Worm (Caenorhabditis elegans): ENCODE data around the gene ZK994.6.

ce11 chrV:8470906-8471305 is 36.3 kb downstream of the ZK994.6 start, which contains the start of gene gplb-1:
- TF ChIP-seq nhr-237 (tag; optimal IDR thresholded peaks at IDR 0.05) (no peak), fos-1 (tag; optimal IDR thresholded peaks at IDR 0.05) (no peak), elt-1 (tag; optimal IDR thresholded peaks at IDR 0.05) (no peak), lin-13 (GFP tag; optimal IDR thresholded peaks at IDR 0.05) (no peak), nhr-11 (tag; optimal IDR thresholded peaks at IDR 0.05) (no peak), egl-27 (tag; optimal IDR thresholded peaks at IDR 0.05) (no peak)

Measured in whole organism, L2 larva.